Fruit fly (Drosophila melanogaster) whole organism, larva: ENCODE results near the gene Rsf1.

Source experiments
- noc ChIP-seq: fragments of 200-800 bp; sonication (Bioruptor generic); optimal IDR thresholded peaks from 3 replicates; lab custom pipeline; 2019; ENCODE audit warnings: missing biosample characterization, mild to moderate bottlenecking, missing genetic modification characterization, moderate library complexity

Rsf1 gene

DNA sequence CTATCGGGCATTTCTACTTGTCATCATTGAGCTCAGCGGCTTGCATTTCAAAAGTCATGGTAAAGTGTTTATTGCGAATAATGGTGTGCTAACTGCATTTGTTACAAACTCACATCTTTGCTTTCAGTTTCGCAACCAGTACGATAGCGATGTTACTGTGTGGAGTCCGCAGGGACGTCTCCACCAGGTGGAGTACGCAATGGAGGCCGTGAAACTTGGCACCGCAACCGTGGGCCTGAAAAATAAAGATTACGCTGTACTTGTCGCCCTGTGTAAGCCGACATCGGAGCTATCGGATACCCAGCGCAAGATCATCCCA lies 42.0 kb downstream of the Rsf1 start:
- no peak for TF ChIP-seq noc

dm6 chr2L:10220501-10221386 lies 42.6 kb downstream of the Rsf1 start, which contains the start of the genes Npc1a and Prosalpha6:
Gene Npc1a (minus strand): TSS chr2L:10221216.
Gene Prosalpha6 (plus strand): TSS chr2L:10221351.
- no peak for TF ChIP-seq noc

dm6 chr2L:10220010-10220409 lies 43.3 kb downstream of the Rsf1 start:
- TF ChIP-seq noc, result no peak
